Worm (Caenorhabditis elegans) whole organism, L4/young adult: ENCODE results near the gene F56C9.10.

ENCODE experiments used
- dao-5 ChIP-seq: sonication (generic microtip); optimal IDR thresholded peaks from 2 replicates; lab custom pipeline; 2016; ENCODE audit warnings: missing genotype, missing genetic modification characterization, moderate library complexity, missing compliant biosample characterization
- him-1 ChIP-seq: sonication (generic microtip); optimal IDR thresholded peaks from 2 replicates; lab custom pipeline; 2016; ENCODE audit warnings: missing genotype, missing genetic modification reagents, missing genetic modification characterization, missing compliant biosample characterization

- TF ChIP-seq dao-5 (tag; lab: Kevin White, UChicago) (no peak), him-1 (tag; lab: Kevin White, UChicago) (no peak)
Measured at ce11 chrIII:7281179-7281578, 53.9 kb downstream of the F56C9.10 start, which contains the start of gene B0361.3.
